Fruit fly (Drosophila melanogaster): ENCODE measurements around the gene NHP2.

NHP2 gene

DNA sequence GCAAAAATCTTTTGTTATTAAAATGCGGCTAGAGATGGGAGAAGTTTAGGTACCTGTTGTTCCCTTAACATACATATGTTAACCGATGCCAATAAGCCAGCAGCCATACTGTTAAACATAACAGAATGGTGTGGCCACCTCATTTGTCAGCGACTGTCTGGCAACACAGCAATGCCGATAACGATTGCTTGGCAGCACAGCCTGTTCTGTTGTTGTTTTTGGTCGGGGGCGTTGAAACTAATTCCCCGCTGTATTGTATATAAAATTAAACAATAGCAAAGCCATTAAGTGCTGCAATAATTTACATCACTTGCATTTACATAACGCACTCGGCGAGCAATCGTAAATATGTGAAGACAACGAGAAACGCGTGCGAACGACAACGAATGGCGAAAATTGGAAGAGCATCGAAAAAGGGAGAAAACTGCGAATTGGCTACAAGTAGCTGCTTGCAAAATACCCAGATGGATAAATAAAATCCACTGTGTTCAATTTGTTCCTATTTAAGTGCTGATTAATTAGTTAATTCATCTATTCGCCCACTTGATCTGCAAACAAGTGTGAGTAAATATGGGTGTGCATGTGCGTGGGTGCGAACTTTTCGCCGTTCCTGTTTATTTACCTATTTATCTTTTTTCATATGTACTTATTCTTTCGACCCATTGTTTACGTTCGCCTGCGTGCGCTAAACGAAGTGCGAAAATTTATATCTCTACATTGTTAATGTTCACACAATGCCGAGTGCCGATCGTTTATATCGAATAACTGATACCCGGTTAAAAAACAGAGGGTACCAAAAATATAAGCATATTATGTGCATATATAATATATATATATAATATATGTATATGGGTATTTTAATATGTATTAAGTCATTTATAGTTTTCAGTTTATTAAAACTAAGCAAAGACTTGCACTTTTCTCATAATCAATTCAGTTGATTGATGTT is 39.9 kb downstream of the NHP2 start, which contains the start of the genes Tsen34 and Mgat4a (continued):
- TF ChIP-seq Hr51 (GFP tag; optimal IDR thresholded peaks at IDR 0.05) (peak in 1 of 2 experiments; percentile 47), gro (GFP tag; optimal IDR thresholded peaks at IDR 0.05) (peak; percentile 77), CG15514 (GFP tag; optimal IDR thresholded peaks at IDR 0.05) (peak; percentile 46), CG8388 (GFP tag; optimal IDR thresholded peaks at IDR 0.05) (peak; percentile 87), bigmax (GFP tag; optimal IDR thresholded peaks at IDR 0.05) (peak; percentile 6), twi (tag; optimal IDR thresholded peaks at IDR 0.05) (no peak), ATbp (GFP tag; optimal IDR thresholded peaks at IDR 0.05) (no peak), Abd-B (GFP tag; optimal IDR thresholded peaks at IDR 0.05) (no peak), chif (GFP tag; optimal IDR thresholded peaks at IDR 0.05) (peak in 1 of 2 experiments; percentile 28), Rfx (GFP tag; IDR thresholded peaks at IDR 0.05) (peak; percentile 78), maf-S (GFP tag; optimal IDR thresholded peaks at IDR 0.05) (no peak), vfl (GFP tag; optimal IDR thresholded peaks at IDR 0.05) (no peak), Doc3 (GFP tag; IDR thresholded peaks at IDR 0.05; ENCODE audit: partially characterized antibody) (peak; percentile 33; the same call in 1 of the 3 replicates), YL-1 (GFP tag; optimal IDR thresholded peaks at IDR 0.05) (peak; percentile 61), Sox102F (GFP tag; optimal IDR thresholded peaks at IDR 0.05) (no peak), B-H2 (GFP tag; optimal IDR thresholded peaks at IDR 0.05) (peak; percentile 84), CG3847 (GFP tag; IDR thresholded peaks at IDR 0.05) (peak; percentile 16; the same call in 1 of the 2 replicates), psq (GFP tag; optimal IDR thresholded peaks at IDR 0.05) (no peak), luna (GFP tag; optimal IDR thresholded peaks at IDR 0.05) (peak; percentile 49), CG13624 (GFP tag; optimal IDR thresholded peaks at IDR 0.05) (peak; percentile 52), Hr3 (GFP tag; optimal IDR thresholded peaks at IDR 0.05) (no peak), Dip2 (GFP tag; IDR thresholded peaks at IDR 0.05) (no peak), tll (GFP tag; optimal IDR thresholded peaks at IDR 0.05) (peak in 1 of 2 experiments; percentile 55), CG9817 (tag; optimal IDR thresholded peaks at IDR 0.05) (peak; percentile 22), Dad (GFP tag; optimal IDR thresholded peaks at IDR 0.05) (peak; percentile 46), CG13287 (GFP tag; IDR thresholded peaks at IDR 0.05; ENCODE audit: partially characterized antibody) (peak; percentile 68), CG8478 (optimal IDR thresholded peaks at IDR 0.05) (no peak), CG4707 (GFP tag; optimal IDR thresholded peaks at IDR 0.05) (no peak), CG18599 (GFP tag; optimal IDR thresholded peaks at IDR 0.05) (peak; percentile 82), zf30C (GFP tag; optimal IDR thresholded peaks at IDR 0.05) (no peak), Awh (GFP tag; IDR thresholded peaks at IDR 0.05) (peak; percentile 44; the same call in 1 of the 2 replicates), fd3F (GFP tag; optimal IDR thresholded peaks at IDR 0.05) (peak; percentile 39), Doc2 (GFP tag; IDR thresholded peaks at IDR 0.05) (no peak), Dbx (GFP tag; IDR thresholded peaks at IDR 0.05) (peak; percentile 88), Lim3 (GFP tag; IDR thresholded peaks at IDR 0.05) (no peak), CG42726 (GFP tag; IDR thresholded peaks at IDR 0.05; ENCODE audit: partially characterized antibody) (no peak), pita (GFP tag; optimal IDR thresholded peaks at IDR 0.05) (no peak), Hmr (GFP tag; optimal IDR thresholded peaks at IDR 0.05) (peak; percentile 76), stwl (tag; optimal IDR thresholded peaks at IDR 0.05) (peak; percentile 72), nom (GFP tag; optimal IDR thresholded peaks at IDR 0.05) (no peak), tin (GFP tag; optimal IDR thresholded peaks at IDR 0.05) (no peak), bbx (GFP tag; IDR thresholded peaks at IDR 0.05; ENCODE audit: partially characterized antibody) (peak; percentile 73), BEAF-32 (GFP tag; optimal IDR thresholded peaks at IDR 0.05) (peak; percentile 65), CG14965 (GFP tag; optimal IDR thresholded peaks at IDR 0.05; ENCODE audit: borderline replicate concordance) (peak; percentile 27), HLH54F (GFP tag; optimal IDR thresholded peaks at IDR 0.05) (peak; percentile 27), exex (tag; optimal IDR thresholded peaks at IDR 0.05) (no peak), fd102C (GFP tag; optimal IDR thresholded peaks at IDR 0.05) (no peak)

Data from whole organism, embryonic.